Fruit fly (Drosophila melanogaster): ENCODE measurements around the gene Trp1.

The Trp1 gene

DNA sequence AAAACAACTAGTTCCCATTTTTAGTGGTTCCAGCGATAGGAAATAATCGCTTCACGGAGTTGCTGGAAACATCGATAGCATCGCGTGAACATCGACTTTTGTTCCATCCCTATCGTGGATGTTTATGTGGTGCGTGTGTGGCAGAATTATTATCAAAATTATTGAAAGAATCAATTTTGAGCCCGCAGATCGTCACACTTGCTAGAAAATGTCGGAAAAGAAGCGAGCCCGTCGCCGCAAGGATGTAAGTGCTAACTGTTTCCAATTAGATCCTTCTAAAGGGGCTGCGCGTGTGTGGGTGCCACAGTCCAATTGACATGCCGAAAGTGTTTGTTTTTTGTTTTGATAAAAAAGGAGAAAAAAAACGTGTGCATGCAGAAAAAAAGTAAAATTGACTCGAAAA lies at the start of gene Trp1 (continued):
- TF ChIP-seq CG16813 (GFP tag; IDR thresholded peaks at IDR 0.05; ENCODE audit: partially characterized antibody) (peak; percentile 92), Chrac-16 (GFP tag; optimal IDR thresholded peaks at IDR 0.05) (no peak), CG10565 (GFP tag; optimal IDR thresholded peaks at IDR 0.05) (no peak), hth (optimal IDR thresholded peaks at IDR 0.05) (no peak), Gug (GFP tag; IDR thresholded peaks at IDR 0.05) (no peak; the same call in 3 of the 4 replicates), slp2 (GFP tag; optimal IDR thresholded peaks at IDR 0.05) (no peak), mld (GFP tag; IDR thresholded peaks at IDR 0.05; ENCODE audit: partially characterized antibody) (peak; percentile 92), CG3838 (GFP tag; optimal IDR thresholded peaks at IDR 0.05) (no peak), Dip2 (GFP tag; IDR thresholded peaks at IDR 0.05) (no peak), CG10654 (GFP tag; optimal IDR thresholded peaks at IDR 0.05) (no peak), CG42726 (GFP tag; IDR thresholded peaks at IDR 0.05; ENCODE audit: partially characterized antibody) (peak; percentile 97), CG31365 (tag; optimal IDR thresholded peaks at IDR 0.05) (no peak), CG9876 (GFP tag; optimal IDR thresholded peaks at IDR 0.05) (no peak), Hr51 (GFP tag; optimal IDR thresholded peaks at IDR 0.05) (peak in 1 of 2 experiments; percentile 12), Rfx (GFP tag; IDR thresholded peaks at IDR 0.05) (no peak), ase (GFP tag; IDR thresholded peaks at IDR 0.05) (no peak), vnd (GFP tag; IDR thresholded peaks at IDR 0.05; ENCODE audit: partially characterized antibody) (peak; percentile 94), Vsx1 (GFP tag; optimal IDR thresholded peaks at IDR 0.05) (no peak), wek (GFP tag; optimal IDR thresholded peaks at IDR 0.05) (no peak), Doc3 (GFP tag; IDR thresholded peaks at IDR 0.05; ENCODE audit: partially characterized antibody) (peak; percentile 93), CG1024 (GFP tag; IDR thresholded peaks at IDR 0.05) (no peak), CG15601 (tag; optimal IDR thresholded peaks at IDR 0.05) (no peak), ewg (GFP tag; optimal IDR thresholded peaks at IDR 0.05) (no peak), grau (tag; optimal IDR thresholded peaks at IDR 0.05) (peak; percentile 3), eyg (GFP tag; optimal IDR thresholded peaks at IDR 0.05) (no peak), Atf-2 (GFP tag; optimal IDR thresholded peaks at IDR 0.05) (no peak), z (GFP tag; IDR thresholded peaks at IDR 0.05) (no peak), CG10959 (GFP tag; IDR thresholded peaks at IDR 0.05) (no peak), Ptx1 (GFP tag; IDR thresholded peaks at IDR 0.05) (no peak), CG17612 (GFP tag; IDR thresholded peaks at IDR 0.05) (no peak), croc (GFP tag; conservative IDR thresholded peaks at IDR 0.05) (no peak), CG5245 (GFP tag; optimal IDR thresholded peaks at IDR 0.05) (no peak), aop (GFP tag; IDR thresholded peaks at IDR 0.05) (no peak), CG14710 (tag; optimal IDR thresholded peaks at IDR 0.05) (peak; percentile 42), kni (GFP tag; optimal IDR thresholded peaks at IDR 0.05) (no peak), Hr39 (optimal IDR thresholded peaks at IDR 0.05) (no peak), wor (GFP tag; IDR thresholded peaks at IDR 0.05) (no peak), CG32767 (GFP tag; IDR thresholded peaks at IDR 0.05) (no peak), CG10979 (tag; optimal IDR thresholded peaks at IDR 0.05) (no peak), CG14965 (GFP tag; optimal IDR thresholded peaks at IDR 0.05; ENCODE audit: borderline replicate concordance) (no peak), mam (GFP tag; optimal IDR thresholded peaks at IDR 0.05) (no peak), CG7963 (GFP tag; IDR thresholded peaks at IDR 0.05; ENCODE audit: partially characterized antibody) (peak; percentile 88), CG30431 (GFP tag; optimal IDR thresholded peaks at IDR 0.05) (no peak), chm (GFP tag; IDR thresholded peaks at IDR 0.05) (no peak), CG14860 (GFP tag; IDR thresholded peaks at IDR 0.05; ENCODE audit: partially characterized antibody) (peak; percentile 91), Hey (tag; optimal IDR thresholded peaks at IDR 0.05) (no peak), CG9797 (GFP tag; optimal IDR thresholded peaks at IDR 0.05) (peak; percentile 15), chn (GFP tag; optimal IDR thresholded peaks at IDR 0.05) (no peak), tx (GFP tag; optimal IDR thresholded peaks at IDR 0.05) (no peak), CG4617 (GFP tag; optimal IDR thresholded peaks at IDR 0.05; ENCODE audit: borderline replicate concordance) (peak; percentile 82), pnt (GFP tag; optimal IDR thresholded peaks at IDR 0.05) (no peak), org-1 (GFP tag; optimal IDR thresholded peaks at IDR 0.05) (no peak)
